Fruit fly (Drosophila melanogaster): ENCODE measurements around the gene Yp3.

Gene Yp3

dm6 chrX:13752543-13753046 lies 6.8 kb upstream of the Yp3 start (continued):
- no peak for TF ChIP-seq CG5245 (GFP tag; optimal IDR thresholded peaks at IDR 0.05)
- TF ChIP-seq Sry-β (GFP tag; optimal IDR thresholded peaks at IDR 0.05): no peak
- no peak for TF ChIP-seq CG11504 (tag; optimal IDR thresholded peaks at IDR 0.05)
- TF ChIP-seq Hr51 (GFP tag; optimal IDR thresholded peaks at IDR 0.05): peak in 1 of 2 experiments; percentile 0
- TF ChIP-seq Atf6 (GFP tag; IDR thresholded peaks at IDR 0.05): no peak
- TF ChIP-seq CG17361 (GFP tag; IDR thresholded peaks at IDR 0.05): no peak
- TF ChIP-seq CG9437 (GFP tag; optimal IDR thresholded peaks at IDR 0.05): no peak
- TF ChIP-seq CG7372 (GFP tag; IDR thresholded peaks at IDR 0.05): no peak
- no peak for TF ChIP-seq CkIIα-i1 (GFP tag; IDR thresholded peaks at IDR 0.05)
- TF ChIP-seq mirr (GFP tag; optimal IDR thresholded peaks at IDR 0.05): no peak
- no peak for TF ChIP-seq gcm (GFP tag; optimal IDR thresholded peaks at IDR 0.05)
- TF ChIP-seq Dfd (GFP tag; optimal IDR thresholded peaks at IDR 0.05): no peak
- no peak for TF ChIP-seq gfzf (GFP tag; optimal IDR thresholded peaks at IDR 0.05)
- TF ChIP-seq tx (GFP tag; optimal IDR thresholded peaks at IDR 0.05): no peak
- TF ChIP-seq crc (GFP tag; optimal IDR thresholded peaks at IDR 0.05): no peak
- TF ChIP-seq lab (GFP tag; optimal IDR thresholded peaks at IDR 0.05): peak; percentile 15
- no peak for TF ChIP-seq repo (GFP tag; optimal IDR thresholded peaks at IDR 0.05)
- TF ChIP-seq gem (tag; optimal IDR thresholded peaks at IDR 0.05): peak; percentile 2
- no peak for TF ChIP-seq p53 (GFP tag; optimal IDR thresholded peaks at IDR 0.05)
- TF ChIP-seq CG30020 (tag; optimal IDR thresholded peaks at IDR 0.05): no peak
- TF ChIP-seq dysf (GFP tag; IDR thresholded peaks at IDR 0.05): no peak
- no peak for TF ChIP-seq CG1647 (GFP tag; optimal IDR thresholded peaks at IDR 0.05)
- TF ChIP-seq vnd (GFP tag; IDR thresholded peaks at IDR 0.05; ENCODE audit: partially characterized antibody): no peak
- no peak for TF ChIP-seq CG34422 (GFP tag; IDR thresholded peaks at IDR 0.05)
- no peak for TF ChIP-seq fd3F (GFP tag; optimal IDR thresholded peaks at IDR 0.05)
- TF ChIP-seq CG16863 (GFP tag; optimal IDR thresholded peaks at IDR 0.05): no peak
- TF ChIP-seq CG31224 (GFP tag; IDR thresholded peaks at IDR 0.05): no peak
- TF ChIP-seq CG13424 (tag; optimal IDR thresholded peaks at IDR 0.05): no peak
- TF ChIP-seq CG8765 (GFP tag; IDR thresholded peaks at IDR 0.05): no peak
- TF ChIP-seq nerfin-1 (tag; optimal IDR thresholded peaks at IDR 0.05): no peak
- TF ChIP-seq CG2120 (GFP tag; optimal IDR thresholded peaks at IDR 0.05): peak; percentile 47
- no peak for TF ChIP-seq tin (GFP tag; optimal IDR thresholded peaks at IDR 0.05)
- TF ChIP-seq ftz-f1 (GFP tag; optimal IDR thresholded peaks at IDR 0.05): peak; percentile 50
- TF ChIP-seq Meics (GFP tag; optimal IDR thresholded peaks at IDR 0.05): peak; percentile 38
- TF ChIP-seq CG5953 (GFP tag; IDR thresholded peaks at IDR 0.05): no peak
- TF ChIP-seq Gug (GFP tag; IDR thresholded peaks at IDR 0.05): no peak
- no peak for TF ChIP-seq CG12659 (GFP tag; optimal IDR thresholded peaks at IDR 0.05)
- TF ChIP-seq da (GFP tag; optimal IDR thresholded peaks at IDR 0.05): no peak
- no peak for TF ChIP-seq Ssrp (tag; optimal IDR thresholded peaks at IDR 0.05)
- TF ChIP-seq CG13894 (tag; optimal IDR thresholded peaks at IDR 0.05): peak; percentile 4
- no peak for TF ChIP-seq D (optimal IDR thresholded peaks at IDR 0.05)
- TF ChIP-seq D (GFP tag; optimal IDR thresholded peaks at IDR 0.05): no peak
- TF ChIP-seq Nf-YB (GFP tag; optimal IDR thresholded peaks at IDR 0.05): no peak
- TF ChIP-seq Trl (optimal IDR thresholded peaks at IDR 0.05): no peak
- no peak for TF ChIP-seq Trl (GFP tag; optimal IDR thresholded peaks at IDR 0.05)
- TF ChIP-seq CG7357 (GFP tag; IDR thresholded peaks at IDR 0.05): no peak
- no peak for TF ChIP-seq CG8359 (GFP tag; optimal IDR thresholded peaks at IDR 0.05; ENCODE audit: borderline replicate concordance)
- no peak for TF ChIP-seq CG16779 (GFP tag; IDR thresholded peaks at IDR 0.05)
- TF ChIP-seq Eip74EF (GFP tag; optimal IDR thresholded peaks at IDR 0.05): no peak
- TF ChIP-seq CG7839 (tag; optimal IDR thresholded peaks at IDR 0.05): peak; percentile 4
- TF ChIP-seq pnt (GFP tag; optimal IDR thresholded peaks at IDR 0.05): no peak
- no peak for TF ChIP-seq crol (GFP tag; IDR thresholded peaks at IDR 0.05)
